Worm (Caenorhabditis elegans): Measurements from ENCODE around the gene F32D8.15.

F32D8.15 gene

DNA sequence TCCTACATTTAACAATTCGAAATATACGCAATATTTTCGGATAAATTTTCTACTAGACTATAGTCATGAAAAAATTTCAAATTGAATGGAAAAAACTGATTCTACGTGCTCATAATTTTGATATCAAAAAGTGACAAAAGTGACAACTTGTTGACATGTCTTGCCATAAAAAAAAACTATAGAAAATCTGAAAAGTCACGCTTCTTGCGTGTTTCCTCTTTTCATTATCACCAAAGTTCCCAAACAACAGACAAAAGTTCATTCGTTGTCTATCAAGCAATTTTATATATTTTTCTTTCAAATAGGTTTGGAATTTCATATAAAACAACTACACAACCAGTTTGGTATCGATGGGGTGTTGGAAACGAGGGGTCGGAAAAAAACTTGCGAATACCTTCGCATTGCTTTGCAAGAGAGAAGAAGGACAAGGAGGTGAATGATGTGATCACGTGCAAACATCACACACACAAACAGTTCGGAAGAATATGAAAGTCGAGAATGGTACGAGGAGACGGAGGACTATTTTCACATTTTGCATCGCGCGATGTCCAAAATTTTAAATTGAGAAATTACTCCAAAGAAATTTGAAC, 44.7 kb upstream of the F32D8.15 start (continued):
- TF ChIP-seq mel-28 (tag; optimal IDR thresholded peaks at IDR 0.05; ENCODE audit: borderline replicate concordance) (no peak), sea-2 (GFP tag; IDR thresholded peaks at IDR 0.05) (no peak), dox-1 (GFP tag; IDR thresholded peaks at IDR 0.05) (no peak), madf-3 (GFP tag; IDR thresholded peaks at IDR 0.05) (no peak)

DNA sequence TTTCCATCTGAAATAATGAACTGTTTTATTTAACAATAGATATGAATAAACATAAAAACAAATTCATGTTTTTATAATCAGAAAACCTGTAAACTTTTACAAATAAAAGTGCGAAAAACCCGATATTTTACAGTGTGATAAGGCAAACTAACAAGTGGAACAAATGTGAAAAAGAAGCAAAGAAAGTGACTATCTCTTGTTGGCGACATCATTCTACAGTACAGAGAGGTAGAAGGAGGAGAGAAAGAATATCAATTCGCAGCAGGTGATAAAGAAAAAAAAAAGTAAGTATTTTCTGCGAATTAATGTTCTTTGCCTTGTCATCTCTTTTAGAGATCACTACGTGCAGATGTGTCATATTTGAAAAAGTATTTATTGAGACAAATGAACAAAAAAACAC, 44.1 kb upstream of the F32D8.15 start:
- TF ChIP-seq hmg-1.2 (GFP tag; IDR thresholded peaks at IDR 0.05), result no peak
- no peak for TF ChIP-seq lin-26 (GFP tag; IDR thresholded peaks at IDR 0.05)
- TF ChIP-seq F55B11.4 (tag; optimal IDR thresholded peaks at IDR 0.05; ENCODE audit: borderline replicate concordance, insufficient read depth), result no peak
- peak; percentile 81 for TF ChIP-seq nhr-80 (tag; optimal IDR thresholded peaks at IDR 0.05)
- no peak for TF ChIP-seq lsy-27 (tag; optimal IDR thresholded peaks at IDR 0.05; ENCODE audit: borderline replicate concordance, insufficient read depth)

DNA sequence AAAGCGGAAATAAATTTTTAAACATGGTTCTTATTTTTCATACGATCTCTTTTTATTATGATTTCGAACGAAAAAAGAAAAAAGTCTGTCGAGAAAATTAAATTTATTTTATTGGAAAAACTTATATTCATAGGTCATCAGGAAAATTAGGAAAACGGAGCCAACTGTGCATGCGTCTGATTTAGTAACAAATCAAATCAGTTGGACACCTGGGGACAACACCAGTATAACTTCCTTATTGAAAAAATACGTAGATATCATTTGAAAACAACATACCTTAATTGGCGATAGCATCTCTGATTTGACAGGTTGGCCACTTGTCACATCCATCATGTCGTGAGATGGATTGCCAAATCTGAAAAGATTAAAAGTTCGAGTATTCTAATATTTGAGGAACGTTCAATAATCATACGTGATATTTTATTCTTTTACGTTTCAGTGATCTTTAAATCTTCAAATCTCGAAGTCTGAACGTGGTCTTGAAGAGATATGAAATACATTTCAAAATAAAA, 43.3 kb upstream of the F32D8.15 start:
- TF ChIP-seq Y95B8A.8 (GFP tag; IDR thresholded peaks at IDR 0.05) (no peak), sdz-38 (tag; optimal IDR thresholded peaks at IDR 0.05) (no peak), ceh-79 (tag; optimal IDR thresholded peaks at IDR 0.05) (no peak), egl-18 (GFP tag; IDR thresholded peaks at IDR 0.05) (no peak)

DNA sequence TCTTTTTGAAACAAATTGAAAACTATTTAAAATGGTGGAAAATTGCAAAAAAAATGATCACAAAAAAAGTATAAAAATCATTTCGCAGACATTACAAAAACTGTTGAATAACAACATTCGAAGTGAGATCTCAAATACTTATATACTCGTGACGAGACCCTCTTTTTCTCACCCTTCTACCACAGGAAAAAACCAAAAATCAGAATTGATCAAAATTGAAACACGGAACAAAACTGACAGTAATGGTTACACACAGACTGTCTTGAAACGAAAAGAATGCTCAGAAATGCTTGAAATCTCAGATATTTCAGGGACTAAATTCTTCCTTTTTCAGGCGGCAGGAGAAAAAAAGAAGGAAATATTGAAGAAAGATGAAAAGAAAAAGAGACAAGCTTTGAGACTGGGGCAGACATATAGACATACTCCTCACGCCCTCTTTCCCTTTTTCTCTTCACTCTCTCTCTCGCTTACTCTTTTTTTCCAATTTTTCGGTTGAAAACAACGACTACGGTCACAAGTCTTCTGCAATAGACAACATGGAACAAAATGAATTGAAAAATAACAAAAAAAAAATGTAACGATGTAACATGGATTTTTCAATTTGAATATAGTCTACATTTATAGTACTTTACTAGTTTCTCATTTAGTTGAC, 42.1 kb upstream of the F32D8.15 start:
- peak; percentile 30 for TF ChIP-seq ceh-27 (GFP tag; optimal IDR thresholded peaks at IDR 0.05)
- TF ChIP-seq tlf-1 (GFP tag; optimal IDR thresholded peaks at IDR 0.05), result no peak
- no peak for TF ChIP-seq attf-6 (GFP tag; IDR thresholded peaks at IDR 0.05)
- no peak for TF ChIP-seq F23B12.7 (tag; optimal IDR thresholded peaks at IDR 0.05; ENCODE audit: insufficient read depth)
- TF ChIP-seq ccch-3 (GFP tag; optimal IDR thresholded peaks at IDR 0.05), result no peak
- peak; percentile 10 for TF ChIP-seq nhr-80 (tag; optimal IDR thresholded peaks at IDR 0.05)
- no peak for TF ChIP-seq nhr-120 (GFP tag; IDR thresholded peaks at IDR 0.05)
- TF ChIP-seq ets-4 (GFP tag; optimal IDR thresholded peaks at IDR 0.05), result no peak
- TF ChIP-seq hsf-1 (GFP tag; IDR thresholded peaks at IDR 0.05), result no peak
- TF ChIP-seq hlh-12 (tag; optimal IDR thresholded peaks at IDR 0.05), result no peak
- TF ChIP-seq snpc-1.3 (tag; optimal IDR thresholded peaks at IDR 0.05; ENCODE audit: insufficient read depth), result no peak
- no peak for TF ChIP-seq pha-4 (tag; optimal IDR thresholded peaks at IDR 0.05)
- no peak for TF ChIP-seq lir-1 (GFP tag; conservative IDR thresholded peaks at IDR 0.05)
- no peak for TF ChIP-seq F39B2.1 (GFP tag; IDR thresholded peaks at IDR 0.05)
- no peak for TF ChIP-seq zfh-2 (GFP tag; conservative IDR thresholded peaks at IDR 0.05)
- TF ChIP-seq Y53F4B.3 (GFP tag; IDR thresholded peaks at IDR 0.05), result no peak
- no peak for TF ChIP-seq ztf-25 (GFP tag; IDR thresholded peaks at IDR 0.05)
- TF ChIP-seq cebp-1 (GFP tag; IDR thresholded peaks at IDR 0.05), result no peak
- TF ChIP-seq cebp-1 (tag; optimal IDR thresholded peaks at IDR 0.05), result peak; percentile 27
- no peak for TF ChIP-seq nfya-2 (GFP tag; IDR thresholded peaks at IDR 0.05)
- no peak for TF ChIP-seq somi-1 (GFP tag; optimal IDR thresholded peaks at IDR 0.05)
- no peak for TF ChIP-seq nhr-90 (tag; optimal IDR thresholded peaks at IDR 0.05)
- TF ChIP-seq sptf-2 (GFP tag; optimal IDR thresholded peaks at IDR 0.05), result no peak
- TF ChIP-seq F10E7.11 (tag; optimal IDR thresholded peaks at IDR 0.05), result no peak
- no peak for TF ChIP-seq egl-18 (GFP tag; IDR thresholded peaks at IDR 0.05)
- no peak for TF ChIP-seq ztf-6 (GFP tag; IDR thresholded peaks at IDR 0.05)
- no peak for TF ChIP-seq nhr-27 (tag; optimal IDR thresholded peaks at IDR 0.05)
- peak; percentile 18 for TF ChIP-seq attf-5 (GFP tag; optimal IDR thresholded peaks at IDR 0.05)
- no peak for TF ChIP-seq gei-17 (GFP tag; optimal IDR thresholded peaks at IDR 0.05)
- peak; percentile 40 for TF ChIP-seq K12H6.12 (tag; optimal IDR thresholded peaks at IDR 0.05)

Measured in whole organism, young adult.